Fruit fly (Drosophila melanogaster): ENCODE results near the gene GILT2.

The GILT2 gene

DNA sequence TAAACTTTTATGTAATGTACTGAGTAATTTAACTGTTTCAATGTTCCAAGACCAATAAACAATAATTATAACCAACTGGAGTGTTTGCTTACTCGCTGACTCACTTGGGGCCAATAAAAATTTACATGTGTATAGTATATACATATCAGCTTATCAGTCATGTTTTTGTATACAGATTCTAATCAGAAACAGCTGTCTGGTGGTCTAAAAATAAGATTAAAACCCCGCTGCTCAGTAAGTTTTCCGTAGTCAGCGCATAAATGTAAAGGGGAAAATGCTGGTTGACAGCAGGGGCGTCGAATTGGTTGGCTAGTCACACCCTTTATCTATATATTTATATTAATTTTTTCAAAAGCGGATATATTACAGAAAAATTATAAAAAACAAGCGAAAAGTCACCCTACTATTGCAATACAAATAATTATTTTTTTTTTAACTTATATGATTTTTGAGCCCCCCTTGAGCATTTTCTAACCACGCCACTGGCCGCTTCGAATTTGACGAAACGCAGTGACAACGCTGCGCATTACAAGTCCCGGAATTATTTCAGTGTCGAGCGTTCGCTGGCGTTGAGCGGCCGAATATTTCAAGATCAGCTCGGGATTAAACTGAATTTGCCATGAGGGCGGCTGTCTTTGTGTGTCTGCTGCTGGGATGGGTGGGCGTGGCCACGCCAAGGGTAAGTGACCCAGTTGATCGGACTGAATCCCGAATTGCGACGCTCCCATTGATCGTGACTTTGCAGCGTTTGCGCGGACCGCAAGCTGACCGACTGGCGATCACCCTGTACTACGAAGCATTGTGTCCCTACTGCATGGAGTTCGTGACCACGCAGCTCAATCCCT is at the start of gene GILT2:
Gene GILT2, plus strand, starts transcription at position 547 of the 845 bp plus-strand sequence.
- peak; percentile 97 for TF ChIP-seq CG17801 (GFP tag; optimal IDR thresholded peaks at IDR 0.05; ENCODE audit: partially characterized antibody)

DNA sequence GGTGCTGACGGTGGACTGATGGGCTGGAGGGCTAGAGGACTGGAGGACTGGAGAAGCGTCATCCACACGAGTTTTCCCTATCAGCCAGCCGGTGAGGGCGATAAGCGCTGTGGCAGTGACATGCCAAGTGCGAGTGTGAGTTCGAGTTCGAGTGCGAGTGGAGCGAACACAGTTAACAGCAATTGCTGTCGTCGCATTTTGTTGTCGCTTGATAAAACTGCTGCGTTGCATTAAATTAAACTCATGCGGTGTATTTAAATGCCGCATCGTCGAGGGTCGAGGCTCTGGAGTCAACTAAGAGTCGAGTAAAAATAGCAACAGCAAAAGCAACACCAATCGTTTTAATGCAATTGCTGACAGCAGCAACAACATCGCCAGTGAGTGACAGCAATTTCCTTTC is 49.1 kb upstream of the GILT2 start:
- TF ChIP-seq CG17801 (GFP tag; optimal IDR thresholded peaks at IDR 0.05; ENCODE audit: partially characterized antibody), result peak; percentile 25

DNA sequence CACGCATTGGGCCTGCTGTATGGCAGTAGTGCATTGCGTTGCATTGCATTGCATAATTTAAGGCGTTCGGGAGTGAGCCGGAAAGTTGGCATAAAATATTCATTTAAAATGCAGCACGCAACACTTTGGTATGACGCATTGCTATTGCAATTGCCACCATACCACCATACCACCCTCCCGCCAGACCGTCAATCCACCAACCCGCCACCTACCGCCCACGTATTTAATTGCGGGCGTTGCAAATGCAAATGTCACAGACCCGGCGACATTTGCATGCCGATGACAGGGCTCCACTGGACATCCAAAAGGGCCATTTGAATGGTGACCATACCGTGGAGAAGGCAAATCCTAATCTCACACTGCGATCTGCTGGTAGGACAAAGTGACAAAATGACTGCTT is 43.9 kb upstream of the GILT2 start:
- no peak for TF ChIP-seq CG17801 (GFP tag; optimal IDR thresholded peaks at IDR 0.05; ENCODE audit: partially characterized antibody)

DNA sequence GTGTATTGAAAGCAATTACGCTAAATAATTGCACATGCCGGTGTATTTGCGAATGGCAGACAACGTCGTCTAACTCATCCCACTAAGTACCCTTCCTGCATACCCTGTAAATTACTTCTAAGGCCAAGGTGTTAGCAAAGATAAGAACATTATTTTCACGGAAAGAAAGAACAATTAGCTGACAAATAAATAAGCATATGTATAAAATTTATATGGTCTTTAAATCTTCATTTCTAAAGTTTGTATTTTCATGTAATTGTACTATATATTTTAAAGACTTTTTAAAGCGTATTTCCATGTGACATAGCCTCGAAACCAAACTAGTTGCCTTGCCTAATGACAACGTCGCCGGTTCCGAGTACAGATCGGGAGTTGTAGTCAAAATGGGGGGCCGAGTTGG is 41.4 kb upstream of the GILT2 start:
- TF ChIP-seq CG17801 (GFP tag; optimal IDR thresholded peaks at IDR 0.05; ENCODE audit: partially characterized antibody), result no peak

DNA sequence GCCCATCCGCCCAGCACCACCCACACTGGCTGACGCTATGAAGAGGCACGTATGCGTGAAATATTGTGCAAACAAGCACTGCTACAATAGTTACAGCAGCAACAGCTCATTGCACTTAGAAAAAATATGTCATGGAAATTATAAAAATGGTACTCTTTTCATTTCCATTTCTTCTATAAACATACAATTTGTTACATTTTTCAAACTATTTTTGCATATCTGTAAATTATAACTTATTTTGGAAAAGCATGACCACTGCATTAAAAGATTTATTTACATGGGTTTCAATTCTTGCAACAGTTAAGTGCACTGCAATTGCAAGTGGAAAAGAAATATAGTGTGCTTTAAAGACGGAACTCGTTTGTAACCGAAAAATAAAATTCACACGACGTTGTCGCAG is 40.3 kb upstream of the GILT2 start:
- TF ChIP-seq CG17801 (GFP tag; optimal IDR thresholded peaks at IDR 0.05; ENCODE audit: partially characterized antibody), result no peak

DNA sequence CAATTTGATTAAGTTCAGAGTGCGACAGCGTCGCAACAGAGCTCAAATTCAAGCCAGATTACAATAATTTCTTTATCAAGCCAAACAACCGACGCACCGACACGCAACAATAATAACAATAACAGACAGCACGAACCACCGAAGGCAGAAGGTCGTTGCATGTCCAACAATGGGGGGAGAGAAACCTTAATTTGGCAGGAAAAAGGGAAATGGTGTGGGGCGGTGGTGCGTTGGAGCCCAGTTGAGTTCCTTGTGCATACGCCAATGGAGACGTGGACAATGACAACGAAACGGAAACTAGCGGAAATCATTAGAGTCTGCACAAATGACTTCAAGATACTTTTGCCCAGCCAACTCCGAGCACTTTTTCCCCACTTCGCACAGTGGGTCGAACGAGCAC is 39.1 kb upstream of the GILT2 start:
- TF ChIP-seq CG17801 (GFP tag; optimal IDR thresholded peaks at IDR 0.05; ENCODE audit: partially characterized antibody), result no peak

DNA sequence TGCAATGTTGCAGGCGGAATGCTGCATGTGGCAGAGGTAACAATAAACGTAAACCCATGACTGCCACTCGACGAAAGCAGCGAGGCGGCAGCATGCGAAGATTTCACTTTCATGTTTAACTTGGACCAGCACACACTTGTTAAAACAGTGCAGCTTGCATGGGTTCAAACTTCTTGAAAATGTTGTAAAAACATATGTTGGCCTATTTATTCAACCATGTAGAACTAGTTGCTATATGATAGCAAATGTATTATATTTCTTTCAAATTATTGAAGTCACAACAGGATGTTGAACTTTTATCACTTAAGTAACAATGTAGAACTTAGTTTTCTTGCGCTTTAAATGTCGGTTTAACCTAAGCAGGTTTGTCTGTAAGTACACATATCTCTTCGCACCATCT is 35.9 kb upstream of the GILT2 start:
- TF ChIP-seq CG17801 (GFP tag; optimal IDR thresholded peaks at IDR 0.05; ENCODE audit: partially characterized antibody), result no peak

DNA sequence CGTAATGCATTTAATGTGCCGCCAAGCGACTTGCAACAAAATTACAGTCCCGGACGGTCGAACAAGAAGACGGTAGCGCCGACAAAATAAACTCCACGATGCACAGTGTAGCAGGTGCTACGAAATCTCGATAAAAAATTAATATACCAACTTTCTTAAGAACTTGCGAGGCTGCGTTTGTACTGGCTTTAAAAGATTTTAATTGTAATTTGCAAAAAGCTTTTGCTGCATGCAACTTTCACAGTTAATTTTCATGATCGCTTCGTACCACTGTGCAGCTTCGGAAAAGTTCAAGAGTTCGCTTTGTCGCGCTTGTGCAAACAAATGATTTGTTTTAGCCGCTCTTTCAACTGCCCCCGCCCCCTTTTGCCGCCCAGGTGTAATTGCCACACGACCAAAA is 32.5 kb upstream of the GILT2 start:
- TF ChIP-seq CG17801 (GFP tag; optimal IDR thresholded peaks at IDR 0.05; ENCODE audit: partially characterized antibody), result peak; percentile 42

DNA sequence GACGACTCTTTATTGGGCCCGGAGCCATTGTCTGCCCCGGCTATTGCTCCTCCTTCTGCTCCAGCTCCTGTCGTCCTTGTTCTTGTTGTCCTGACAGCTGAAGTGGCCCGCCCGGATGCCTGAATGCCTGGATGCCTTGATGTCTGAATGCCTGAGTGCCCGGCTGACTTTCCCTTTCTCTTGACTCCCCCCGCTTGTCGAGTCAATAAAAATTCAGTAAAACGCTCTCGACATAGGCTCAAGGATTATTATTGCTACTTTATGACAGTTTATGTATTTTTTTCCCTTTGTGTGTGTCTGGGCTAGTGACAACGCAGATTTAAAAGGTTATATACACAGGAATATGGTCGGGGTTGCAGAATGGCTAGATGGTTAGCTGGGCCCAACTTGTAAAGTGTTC is 28.9 kb upstream of the GILT2 start:
- no peak for TF ChIP-seq CG17801 (GFP tag; optimal IDR thresholded peaks at IDR 0.05; ENCODE audit: partially characterized antibody)

DNA sequence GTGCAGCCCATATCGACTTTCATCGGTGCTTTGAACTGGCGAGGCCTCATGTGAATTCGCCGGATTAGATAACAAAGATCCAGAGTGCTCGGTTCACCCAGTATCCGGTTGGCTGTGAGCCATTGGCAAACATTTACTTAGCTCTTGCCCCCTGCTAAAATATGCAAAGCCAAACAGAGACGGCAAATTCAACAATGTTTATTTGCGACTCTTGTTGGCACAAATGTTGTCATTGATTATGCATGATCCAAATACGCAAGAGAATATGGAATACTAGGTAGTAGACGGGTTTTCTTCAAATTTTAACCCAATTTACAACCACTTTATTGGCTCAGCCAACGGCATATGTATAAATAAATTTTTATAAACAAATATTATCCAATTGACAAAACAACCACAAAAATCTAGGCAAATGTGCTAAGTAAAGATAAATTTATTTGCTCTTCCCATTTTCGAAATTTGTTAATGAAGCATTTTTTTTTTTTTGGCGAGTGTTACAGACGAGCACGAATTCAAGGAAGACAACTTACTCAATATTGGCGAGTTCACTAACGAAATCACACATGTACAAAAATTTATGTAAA is 26.1 kb upstream of the GILT2 start:
- TF ChIP-seq CG17801 (GFP tag; optimal IDR thresholded peaks at IDR 0.05; ENCODE audit: partially characterized antibody), result no peak

DNA sequence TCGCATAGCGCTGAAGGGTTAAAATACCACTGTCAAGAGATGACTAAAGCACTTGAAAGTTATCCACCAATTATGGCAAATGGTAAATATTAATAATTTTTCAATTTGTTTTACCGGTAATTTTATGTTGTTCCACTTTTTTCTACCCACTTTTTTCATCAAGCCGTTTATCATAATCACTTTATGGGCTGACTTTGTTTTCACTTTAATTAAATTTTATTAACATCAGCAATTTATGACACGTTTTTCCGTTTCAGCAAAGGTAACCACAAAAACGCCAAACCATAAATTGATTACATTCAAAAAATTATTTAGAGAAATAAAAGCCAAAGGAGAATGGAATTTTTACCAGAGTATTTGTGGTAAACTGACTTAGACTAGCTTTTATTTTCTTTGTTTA is 23.2 kb upstream of the GILT2 start:
- peak; percentile 20 for TF ChIP-seq CG17801 (GFP tag; optimal IDR thresholded peaks at IDR 0.05; ENCODE audit: partially characterized antibody)

DNA sequence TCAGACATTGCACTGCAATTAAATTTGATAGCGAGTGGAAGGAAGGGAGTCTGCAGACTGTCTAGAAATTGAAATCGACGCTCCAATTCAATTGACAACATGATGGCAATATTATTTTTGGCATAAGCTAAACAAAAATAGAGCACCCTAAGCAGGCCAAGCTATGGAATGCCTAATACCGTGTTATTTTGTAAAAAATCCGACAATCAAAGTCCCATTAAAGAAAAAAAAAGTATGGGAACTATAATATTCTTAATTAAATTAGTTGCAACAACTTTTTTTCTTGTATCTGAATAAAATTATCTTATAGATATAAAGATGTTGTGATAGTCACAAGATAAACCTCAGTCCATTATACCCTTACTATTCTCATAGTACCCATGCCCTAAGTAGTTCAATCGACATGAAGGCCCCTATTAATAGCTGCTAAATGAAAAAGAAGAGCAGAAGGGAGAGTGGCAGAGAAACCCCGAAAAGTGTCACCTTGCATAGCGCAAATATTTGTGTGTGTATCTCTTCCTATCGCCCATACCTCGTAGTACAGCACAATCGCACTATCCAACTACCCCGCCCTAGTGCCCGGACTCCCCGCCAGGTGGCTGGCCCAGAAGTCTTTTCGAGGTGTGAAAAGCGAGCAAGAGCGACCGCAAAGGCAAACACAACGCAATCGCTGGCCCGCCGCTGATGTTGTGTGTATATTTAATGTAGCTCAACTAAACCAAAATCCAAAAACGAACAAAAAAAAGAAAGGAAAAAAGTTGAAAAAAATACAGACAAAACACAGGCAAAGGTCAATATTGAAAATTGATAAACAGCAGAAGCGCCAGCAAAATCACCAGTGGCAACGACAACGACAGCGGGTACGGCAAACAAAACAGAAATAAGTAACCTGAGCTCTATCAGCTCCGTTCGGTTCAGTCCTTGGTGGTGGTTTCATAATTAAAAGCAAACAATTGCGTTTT is 21.1 kb upstream of the GILT2 start:
- no peak for TF ChIP-seq CG17801 (GFP tag; optimal IDR thresholded peaks at IDR 0.05; ENCODE audit: partially characterized antibody)

DNA sequence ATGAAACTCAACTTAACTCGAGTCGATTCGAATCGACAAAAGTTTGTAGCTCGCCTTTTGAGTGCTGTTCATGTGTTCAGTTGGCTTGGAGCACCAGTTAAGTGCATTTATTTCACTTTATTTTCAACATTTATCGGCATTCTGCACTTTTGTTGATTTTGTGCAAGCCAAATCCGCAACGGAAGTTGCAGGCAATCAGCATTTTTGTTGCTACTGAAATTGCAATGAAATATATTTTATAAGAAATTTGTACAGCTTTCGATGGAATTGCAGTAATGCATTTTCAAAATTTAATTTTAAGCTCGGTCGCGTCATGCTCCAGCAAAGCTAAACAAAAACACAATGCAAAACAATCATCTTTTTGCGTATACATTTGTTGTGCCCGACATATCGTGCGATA is 19.7 kb upstream of the GILT2 start:
- TF ChIP-seq CG17801 (GFP tag; optimal IDR thresholded peaks at IDR 0.05; ENCODE audit: partially characterized antibody), result peak; percentile 48

DNA sequence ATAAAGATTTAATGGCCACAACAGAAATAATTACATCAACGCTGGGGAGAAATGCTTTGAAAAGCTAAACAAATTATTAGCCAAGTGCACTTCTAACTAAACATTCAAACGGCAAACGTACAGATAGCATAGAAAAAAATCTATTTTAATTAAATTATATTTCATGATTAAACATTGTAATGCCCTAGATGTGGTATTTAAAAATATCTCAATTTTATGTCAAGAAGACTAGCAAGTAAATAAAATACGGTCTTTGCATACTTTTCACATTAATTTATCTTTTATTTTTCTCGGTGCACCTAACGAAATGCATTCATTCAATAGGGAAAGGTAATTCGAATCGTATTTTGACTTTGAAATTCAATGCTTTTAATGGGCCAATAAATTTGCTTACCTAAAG is 19.1 kb upstream of the GILT2 start:
- no peak for TF ChIP-seq CG17801 (GFP tag; optimal IDR thresholded peaks at IDR 0.05; ENCODE audit: partially characterized antibody)

DNA sequence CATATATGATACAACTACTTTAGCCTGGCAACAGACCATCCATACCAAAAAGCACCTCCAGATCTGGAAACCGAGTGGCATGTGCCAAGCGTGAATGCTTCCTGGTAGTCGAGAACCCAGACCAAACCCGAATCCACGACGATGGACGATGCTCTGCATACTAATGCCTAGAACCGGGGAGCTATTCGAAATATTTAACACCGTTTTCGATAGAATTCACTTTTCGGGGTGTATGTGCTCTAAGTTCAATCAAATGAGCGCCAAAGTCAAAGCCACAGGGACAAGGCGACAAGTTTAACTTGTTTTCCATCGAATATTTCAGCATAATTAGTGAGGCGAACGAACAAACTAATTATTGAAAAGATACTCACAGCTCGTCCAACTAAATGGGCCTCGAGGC is 15.9 kb upstream of the GILT2 start:
- TF ChIP-seq CG17801 (GFP tag; optimal IDR thresholded peaks at IDR 0.05; ENCODE audit: partially characterized antibody), result no peak

All from ovary, adult (tissue).